Worm (Caenorhabditis elegans) whole organism, L1 larva: ENCODE measurements around the gene clc-23.

Experiments used
- C16A3.4 ChIP-seq: fragments of 150-350 bp; optimal IDR thresholded peaks from 2 replicates; lab custom pipeline; 2014; ENCODE audit warnings: missing biosample characterization, missing genetic modification characterization
- C34B4.2 ChIP-seq: sonication (generic microtip); optimal IDR thresholded peaks from 2 replicates; lab custom pipeline; 2017; ENCODE audit warnings: mild to moderate bottlenecking, missing genetic modification characterization, missing compliant biosample characterization
- Y116A8C.19 ChIP-seq: sonication (generic microtip); optimal IDR thresholded peaks from 2 replicates; lab custom pipeline; 2016; ENCODE audit warnings: missing compliant biosample characterization, missing genetic modification characterization, borderline replicate concordance
- ceh-8 ChIP-seq: fragments of 200-800 bp; sonication (Bioruptor generic); optimal IDR thresholded peaks from 2 replicates; lab custom pipeline; 2018; ENCODE audit warnings: mild to moderate bottlenecking, missing genetic modification characterization, moderate library complexity, missing compliant biosample characterization
- ceh-90 ChIP-seq: sonication (generic microtip); optimal IDR thresholded peaks from 2 replicates; lab custom pipeline; 2016; ENCODE audit warnings: missing genetic modification characterization, missing compliant biosample characterization
- dpl-1 ChIP-seq, 3 experiments: fragments of 150-350 bp in 2 of 3; sonication (generic microtip) in 1 of 3; optimal IDR thresholded peaks; 2 replicates each; lab custom pipeline; 2014 to 2017; ENCODE audit warnings: missing biosample characterization in 3 of 3, missing genetic modification characterization in 3 of 3, missing genetic modification reagents in 3 of 3
- dsc-1 ChIP-seq: sonication (generic microtip); optimal IDR thresholded peaks from 2 replicates; lab custom pipeline; 2016; ENCODE audit warnings: mild to moderate bottlenecking, missing genetic modification characterization, missing compliant biosample characterization
- efl-1 ChIP-seq, 4 experiments: fragments of 150-350 bp; optimal IDR thresholded peaks in 3 of 4; peaks in 1 of 4; 1 replicate in 1 of 4; 2 replicates in 3 of 4; lab custom pipeline; 2014; ENCODE audit warnings: missing biosample characterization in 2 of 4, missing genetic modification characterization in 2 of 4, missing genetic modification reagents in 2 of 4
- egl-27 ChIP-seq, 2 experiments: fragments of 150-350 bp in 1 of 2; sonication (generic microtip); optimal IDR thresholded peaks; 3 replicates each; lab custom pipeline; 2017 to 2018; ENCODE audit warnings: missing biosample characterization in 2 of 2, missing genetic modification characterization in 2 of 2, missing genetic modification reagents in 2 of 2
- fkh-8 ChIP-seq: sonication (generic microtip); optimal IDR thresholded peaks from 2 replicates; lab custom pipeline; 2016; ENCODE audit warnings: mild to moderate bottlenecking, missing genetic modification characterization, missing compliant biosample characterization
- hlh-4 ChIP-seq: sonication (generic microtip); optimal IDR thresholded peaks from 2 replicates; lab custom pipeline; 2016; ENCODE audit warnings: mild to moderate bottlenecking, missing genetic modification characterization, missing compliant biosample characterization
- hpl-2 ChIP-seq: fragments of 150-350 bp; optimal IDR thresholded peaks from 2 replicates; lab custom pipeline; 2014; ENCODE audit warnings: missing biosample characterization, missing genetic modification reagents, missing genetic modification characterization
- lin-14 ChIP-seq: fragments of 200-800 bp; sonication (Bioruptor generic); optimal IDR thresholded peaks from 2 replicates; lab custom pipeline; 2018; ENCODE audit warnings: mild to moderate bottlenecking, missing genetic modification characterization, moderate library complexity, missing compliant biosample characterization
- mdl-1 ChIP-seq, 2 experiments: fragments of 150-350 bp; optimal IDR thresholded peaks; 2 replicates each; lab custom pipeline; 2014 to 2017; ENCODE audit warnings: missing biosample characterization in 2 of 2, missing genetic modification characterization in 2 of 2, inconsistent platforms in 1 of 2
- mef-2 ChIP-seq: fragments of 150-350 bp; optimal IDR thresholded peaks from 2 replicates; lab custom pipeline; 2014; ENCODE audit warnings: missing biosample characterization, missing genetic modification characterization
- mep-1 ChIP-seq: fragments of 150-350 bp; optimal IDR thresholded peaks from 2 replicates; lab custom pipeline; 2014; ENCODE audit warnings: missing biosample characterization, missing genetic modification characterization
- nhr-11 ChIP-seq: fragments of 150-350 bp; optimal IDR thresholded peaks from 2 replicates; lab custom pipeline; 2014; ENCODE audit warnings: missing biosample characterization, missing genetic modification characterization
- nhr-237 ChIP-seq: fragments of 150-350 bp; optimal IDR thresholded peaks from 2 replicates; lab custom pipeline; 2014; ENCODE audit warnings: missing biosample characterization, missing genetic modification characterization
- nhr-47 ChIP-seq: sonication (generic microtip); optimal IDR thresholded peaks from 2 replicates; lab custom pipeline; 2016; ENCODE audit warnings: mild to moderate bottlenecking, missing genetic modification characterization, moderate library complexity, missing compliant biosample characterization
- nhr-71 ChIP-seq: sonication (generic microtip); optimal IDR thresholded peaks from 2 replicates; lab custom pipeline; 2016; ENCODE audit warnings: mild to moderate bottlenecking, missing genetic modification characterization, moderate library complexity, missing compliant biosample characterization
- nhr-77 ChIP-seq: fragments of 150-350 bp; optimal IDR thresholded peaks from 2 replicates; lab custom pipeline; 2014; ENCODE audit warnings: missing biosample characterization, missing genetic modification characterization
- nhr-90 ChIP-seq: sonication (generic microtip); optimal IDR thresholded peaks from 2 replicates; lab custom pipeline; 2016; ENCODE audit warnings: mild to moderate bottlenecking, missing genetic modification characterization, missing compliant biosample characterization; ENCODE audit not compliant: poor library complexity
- pag-3 ChIP-seq: sonication (generic microtip); optimal IDR thresholded peaks from 2 replicates; lab custom pipeline; 2017; ENCODE audit warnings: missing genetic modification characterization, mild to moderate bottlenecking, missing compliant biosample characterization, antibody characterized with exemption, borderline replicate concordance; ENCODE audit not compliant: insufficient read depth
- pax-3 ChIP-seq: fragments of 200-800 bp; sonication (Bioruptor generic); optimal IDR thresholded peaks from 2 replicates; lab custom pipeline; 2018; ENCODE audit warnings: mild to moderate bottlenecking, missing genetic modification characterization, moderate library complexity, missing compliant biosample characterization
- skn-1 ChIP-seq: fragments of 150-350 bp; optimal IDR thresholded peaks from 2 replicates; lab custom pipeline; 2014; ENCODE audit warnings: missing biosample characterization, missing genetic modification characterization
- snu-23 ChIP-seq: sonication (generic microtip); optimal IDR thresholded peaks from 2 replicates; lab custom pipeline; 2016; ENCODE audit warnings: missing genetic modification characterization, missing compliant biosample characterization
- sox-4 ChIP-seq: sonication (generic microtip); optimal IDR thresholded peaks from 2 replicates; lab custom pipeline; 2016; ENCODE audit warnings: missing genetic modification characterization, missing compliant biosample characterization
- sup-37 ChIP-seq: fragments of 200-800 bp; sonication (Bioruptor generic); optimal IDR thresholded peaks from 2 replicates; lab custom pipeline; 2018; ENCODE audit warnings: mild to moderate bottlenecking, missing genetic modification characterization, missing compliant biosample characterization
- tlp-1 ChIP-seq: fragments of 150-350 bp; optimal IDR thresholded peaks from 2 replicates; lab custom pipeline; 2014; ENCODE audit warnings: missing biosample characterization, missing genetic modification characterization
- unc-30 ChIP-seq: sonication (generic microtip); optimal IDR thresholded peaks from 2 replicates; lab custom pipeline; 2017; ENCODE audit warnings: missing biosample characterization, missing genetic modification characterization
- unc-62 ChIP-seq: fragments of 150-350 bp; optimal IDR thresholded peaks from 2 replicates; lab custom pipeline; 2014; ENCODE audit warnings: missing biosample characterization, missing genetic modification reagents, missing genetic modification characterization
- xbp-1 ChIP-seq: sonication (generic microtip); optimal IDR thresholded peaks from 2 replicates; lab custom pipeline; 2016; ENCODE audit warnings: missing genetic modification characterization, missing compliant biosample characterization
- ztf-11 ChIP-seq, 2 experiments: sonication (generic microtip); optimal IDR thresholded peaks; 2 replicates each; lab custom pipeline; 2016 to 2017; ENCODE audit warnings: missing genetic modification characterization in 2 of 2, missing biosample characterization in 1 of 2, missing compliant biosample characterization in 1 of 2
- ztf-4 ChIP-seq: fragments of 150-350 bp; optimal IDR thresholded peaks from 2 replicates; lab custom pipeline; 2014; ENCODE audit warnings: missing biosample characterization, missing genetic modification characterization

clc-23 gene

ce11 chrIII:1004464-1004863, 16.3 kb upstream of the clc-23 start:
- TF ChIP-seq ztf-4 (tag; lab: Kevin White, UChicago) (no peak), lin-14 (GFP tag; lab: Kevin White, UChicago) (no peak), unc-30 (tag; lab: Kevin White, UChicago) (no peak), efl-1 (optimal IDR thresholded peaks at IDR 0.05; lab: Kevin White, UChicago) (no peak), efl-1 (GFP tag; optimal IDR thresholded peaks at IDR 0.05 in 1 of 2; lab: Kevin White, UChicago) (peak in 1 of 2 experiments; percentile 47), nhr-77 (no peak), xbp-1 (no peak), sup-37 (GFP tag; lab: Kevin White, UChicago) (no peak), hpl-2 (GFP tag; lab: Kevin White, UChicago) (no peak)

ce11 chrIII:1007143-1007905, 13.4 kb upstream of the clc-23 start:
- TF ChIP-seq pag-3 (tag; lab: Kevin White, UChicago) (no peak), nhr-237 (tag; lab: Kevin White, UChicago) (no peak), ceh-8 (peak; percentile 28), dsc-1 (tag; lab: Kevin White, UChicago) (peak; percentile 93), nhr-11 (tag; lab: Kevin White, UChicago) (no peak), sox-4 (peak; percentile 9), skn-1 (tag; lab: Kevin White, UChicago) (no peak), fkh-8 (tag; lab: Kevin White, UChicago) (peak; percentile 63), unc-62 (GFP tag; lab: Kevin White, UChicago) (no peak), mef-2 (tag; lab: Kevin White, UChicago) (peak; percentile 8), pax-3 (peak; percentile 20), nhr-47 (tag; lab: Kevin White, UChicago) (peak; percentile 40)

ce11 chrIII:1008091-1008490, 12.7 kb upstream of the clc-23 start, which contains the start of gene clc-27:
TSS of gene clc-27 (plus strand) at chrIII:1008391.
- TF ChIP-seq nhr-71 (tag; lab: Kevin White, UChicago) (no peak), tlp-1 (tag; lab: Kevin White, UChicago) (no peak), snu-23 (GFP tag; lab: Kevin White, UChicago) (no peak), mep-1 (tag; lab: Kevin White, UChicago) (no peak), Y116A8C.19 (tag; lab: Kevin White, UChicago) (no peak), mdl-1 (tag; optimal IDR thresholded peaks at IDR 0.05; lab: Kevin White, UChicago) (no peak), egl-27 (tag; optimal IDR thresholded peaks at IDR 0.05; lab: Kevin White, UChicago) (no peak), ztf-11 (tag; optimal IDR thresholded peaks at IDR 0.05; lab: Kevin White, UChicago) (no peak), nhr-90 (tag; lab: Kevin White, UChicago) (no peak), hlh-4 (no peak)

- TF ChIP-seq ceh-90 (tag; lab: Kevin White, UChicago) (no peak), C16A3.4 (tag; lab: Kevin White, UChicago) (no peak), dpl-1 (GFP tag; optimal IDR thresholded peaks at IDR 0.05; lab: Kevin White, UChicago) (no peak), C34B4.2 (tag; lab: Kevin White, UChicago) (no peak)
These were observed 11.0 kb upstream of the clc-23 start, which contains the start of gene clc-24 for ce11 chrIII:1009775-1010174. TSS of gene clc-24 (plus strand) at chrIII:1010037.
